Worm (Caenorhabditis elegans) whole organism, late embryonic: Measurements from ENCODE around the gene let-716.

Source experiments
- C08G9.2 ChIP-seq: sonication (generic microtip); optimal IDR thresholded peaks from 2 replicates; lab custom pipeline; 2016; ENCODE audit warnings: mild to moderate bottlenecking, missing genetic modification characterization, moderate library complexity, missing compliant biosample characterization
- C38D4.7 ChIP-seq: fragments of 200-800 bp; sonication (Bioruptor generic); optimal IDR thresholded peaks from 2 replicates; lab custom pipeline; 2018; ENCODE audit warnings: mild to moderate bottlenecking, missing genetic modification characterization, moderate library complexity, missing compliant biosample characterization
- F13H6.1 ChIP-seq: sonication (generic microtip); optimal IDR thresholded peaks from 2 replicates; lab custom pipeline; 2016; ENCODE audit warnings: missing genetic modification characterization, missing compliant biosample characterization
- Y22D7AL.16 ChIP-seq: sonication (generic microtip); optimal IDR thresholded peaks from 2 replicates; lab custom pipeline; 2016; ENCODE audit warnings: missing genetic modification characterization, missing compliant biosample characterization
- ahr-1 ChIP-seq: sonication (generic microtip); optimal IDR thresholded peaks from 2 replicates; lab custom pipeline; 2016; ENCODE audit warnings: missing genetic modification characterization, missing compliant biosample characterization
- ceh-14 ChIP-seq: sonication (generic microtip); optimal IDR thresholded peaks from 2 replicates; lab custom pipeline; 2016; ENCODE audit warnings: missing genotype, missing genetic modification characterization, missing compliant biosample characterization
- ceh-18 ChIP-seq: sonication (generic microtip); optimal IDR thresholded peaks from 2 replicates; lab custom pipeline; 2016; ENCODE audit warnings: missing genetic modification characterization, missing compliant biosample characterization
- ceh-19 ChIP-seq: fragments of 200-800 bp; sonication (Bioruptor generic); optimal IDR thresholded peaks from 2 replicates; lab custom pipeline; 2018; ENCODE audit warnings: mild to moderate bottlenecking, missing genetic modification characterization, missing compliant biosample characterization
- ceh-22 ChIP-seq: sonication (generic microtip); optimal IDR thresholded peaks from 2 replicates; lab custom pipeline; 2017; ENCODE audit warnings: missing biosample characterization, missing genetic modification characterization
- ceh-30 ChIP-seq: fragments of 150-350 bp; optimal IDR thresholded peaks from 2 replicates; lab custom pipeline; 2014; ENCODE audit warnings: missing biosample characterization, missing genetic modification characterization
- ceh-31 ChIP-seq: sonication (generic microtip); optimal IDR thresholded peaks from 2 replicates; lab custom pipeline; 2016; ENCODE audit warnings: missing genetic modification characterization, missing compliant biosample characterization
- ceh-34 ChIP-seq: sonication (generic microtip); optimal IDR thresholded peaks from 2 replicates; lab custom pipeline; 2016; ENCODE audit warnings: mild to moderate bottlenecking, missing genetic modification characterization, missing compliant biosample characterization
- ceh-45 ChIP-seq: fragments of 200-800 bp; sonication (Bioruptor generic); IDR thresholded peaks from 2 replicates; pipeline ENCODE4 v1.3.6; 2022; ENCODE audit warnings: missing genetic modification reagents, missing genetic modification characterization, missing compliant biosample characterization
- ceh-9 ChIP-seq: sonication (generic microtip); optimal IDR thresholded peaks from 2 replicates; lab custom pipeline; 2016; ENCODE audit warnings: mild to moderate bottlenecking, missing genetic modification characterization, inconsistent platforms, missing compliant biosample characterization
- che-1 ChIP-seq: sonication (generic microtip); optimal IDR thresholded peaks from 2 replicates; lab custom pipeline; 2016; ENCODE audit warnings: mild to moderate bottlenecking, missing genetic modification characterization, missing compliant biosample characterization
- dve-1 ChIP-seq: sonication (generic microtip); optimal IDR thresholded peaks from 2 replicates; lab custom pipeline; 2017; ENCODE audit warnings: antibody characterized with exemption, mild to moderate bottlenecking, missing genetic modification characterization, missing compliant biosample characterization
- elt-4 ChIP-seq: sonication (generic microtip); optimal IDR thresholded peaks from 2 replicates; lab custom pipeline; 2016; ENCODE audit warnings: missing genetic modification characterization, missing compliant biosample characterization
- ets-4 ChIP-seq: sonication (generic microtip); optimal IDR thresholded peaks from 2 replicates; lab custom pipeline; 2016; ENCODE audit warnings: missing genetic modification characterization, missing compliant biosample characterization
- eyg-1 ChIP-seq: sonication (generic microtip); optimal IDR thresholded peaks from 2 replicates; lab custom pipeline; 2016; ENCODE audit warnings: missing genotype, missing genetic modification characterization, missing compliant biosample characterization
- gmeb-2 ChIP-seq: sonication (generic microtip); optimal IDR thresholded peaks from 2 replicates; lab custom pipeline; 2016; ENCODE audit warnings: missing genetic modification characterization, inconsistent platforms, missing compliant biosample characterization
- hlh-13 ChIP-seq: fragments of 200-800 bp; sonication (Bioruptor generic); optimal IDR thresholded peaks from 2 replicates; lab custom pipeline; 2018; ENCODE audit warnings: mild to moderate bottlenecking, missing genetic modification characterization, missing compliant biosample characterization
- hlh-30 ChIP-seq: sonication (generic microtip); optimal IDR thresholded peaks from 2 replicates; lab custom pipeline; 2017; ENCODE audit warnings: antibody characterized with exemption, missing genetic modification characterization, missing compliant biosample characterization; ENCODE audit not compliant: insufficient read depth
- hlh-6 ChIP-seq: sonication (generic microtip); optimal IDR thresholded peaks from 2 replicates; lab custom pipeline; 2016; ENCODE audit warnings: missing genotype, missing genetic modification characterization, missing compliant biosample characterization
- hlh-8 ChIP-seq: sonication (generic microtip); optimal IDR thresholded peaks from 2 replicates; lab custom pipeline; 2016; ENCODE audit warnings: missing genotype, missing genetic modification characterization, missing compliant biosample characterization
- lim-6 ChIP-seq: sonication (generic microtip); optimal IDR thresholded peaks from 2 replicates; lab custom pipeline; 2016; ENCODE audit warnings: missing genetic modification characterization, missing compliant biosample characterization
- lin-11 ChIP-seq: fragments of 200-800 bp; sonication (Bioruptor generic); optimal IDR thresholded peaks from 2 replicates; lab custom pipeline; 2018; ENCODE audit warnings: mild to moderate bottlenecking, missing genetic modification characterization, missing compliant biosample characterization
- nfya-1 ChIP-seq: sonication (generic microtip); optimal IDR thresholded peaks from 2 replicates; lab custom pipeline; 2017; ENCODE audit warnings: missing genetic modification characterization, mild to moderate bottlenecking, missing compliant biosample characterization, antibody characterized with exemption, moderate library complexity
- npax-4 ChIP-seq: sonication (generic microtip); optimal IDR thresholded peaks from 2 replicates; lab custom pipeline; 2016; ENCODE audit warnings: missing genetic modification characterization, missing compliant biosample characterization
- odd-2 ChIP-seq: sonication (generic microtip); optimal IDR thresholded peaks from 2 replicates; lab custom pipeline; 2017; ENCODE audit warnings: antibody characterized with exemption, mild to moderate bottlenecking, missing genetic modification characterization, missing compliant biosample characterization
- pax-1 ChIP-seq: fragments of 150-350 bp; optimal IDR thresholded peaks from 2 replicates; lab custom pipeline; 2014; ENCODE audit warnings: missing biosample characterization, missing genetic modification characterization
- pha-4 ChIP-seq: fragments of 150-350 bp; optimal IDR thresholded peaks from 2 replicates; lab custom pipeline; 2018; ENCODE audit warnings: missing biosample characterization, missing genetic modification reagents, missing genetic modification characterization
- ref-2 ChIP-seq: sonication (generic microtip); optimal IDR thresholded peaks from 2 replicates; lab custom pipeline; 2016; ENCODE audit warnings: missing genetic modification characterization, missing compliant biosample characterization
- rnt-1 ChIP-seq: sonication (generic microtip); optimal IDR thresholded peaks from 2 replicates; lab custom pipeline; 2016; ENCODE audit warnings: missing genetic modification characterization, missing compliant biosample characterization
- sdc-2 ChIP-seq: sonication (generic microtip); optimal IDR thresholded peaks from 2 replicates; lab custom pipeline; 2016; ENCODE audit warnings: missing genotype, missing genetic modification characterization, missing compliant biosample characterization
- sox-2 ChIP-seq: fragments of 200-800 bp; sonication (Bioruptor generic); IDR thresholded peaks from 2 replicates; pipeline ENCODE4 v1.3.6; 2022; ENCODE audit warnings: missing genetic modification reagents, missing genetic modification characterization, missing compliant biosample characterization
- syd-9 ChIP-seq: sonication (generic microtip); optimal IDR thresholded peaks from 2 replicates; lab custom pipeline; 2016; ENCODE audit warnings: mild to moderate bottlenecking, missing genetic modification characterization, moderate library complexity, missing compliant biosample characterization
- tbx-2 ChIP-seq: sonication (generic microtip); optimal IDR thresholded peaks from 2 replicates; lab custom pipeline; 2016; ENCODE audit warnings: missing genetic modification characterization, missing compliant biosample characterization
- ttx-3 ChIP-seq: sonication (generic microtip); optimal IDR thresholded peaks from 2 replicates; lab custom pipeline; 2016; ENCODE audit warnings: missing genetic modification reagents, missing genetic modification characterization, missing compliant biosample characterization
- unc-3 ChIP-seq, 2 experiments: fragments of 200-800 bp in 1 of 2; sonication (Bioruptor generic) in 1 of 2; sonication (generic microtip) in 1 of 2; conservative IDR thresholded peaks in 1 of 2; optimal IDR thresholded peaks in 1 of 2; 2 replicates each; pipeline versions ENCODE4 v1.3.6 to Lab custom; 2016 to 2022; ENCODE audit warnings: missing compliant biosample characterization in 2 of 2, missing genetic modification characterization in 2 of 2, missing genetic modification reagents in 1 of 2
- unc-55 ChIP-seq: sonication (generic microtip); optimal IDR thresholded peaks from 2 replicates; lab custom pipeline; 2017; ENCODE audit warnings: missing biosample characterization, missing genetic modification reagents, missing genetic modification characterization
- unc-86 ChIP-seq: sonication (generic microtip); optimal IDR thresholded peaks from 2 replicates; lab custom pipeline; 2016; ENCODE audit warnings: missing genetic modification characterization, missing compliant biosample characterization
- ztf-16 ChIP-seq: sonication (generic microtip); optimal IDR thresholded peaks from 2 replicates; lab custom pipeline; 2017; ENCODE audit warnings: missing genetic modification characterization, missing compliant biosample characterization

Gene let-716

ce11 chrIII:6355359-6355758 is 28.0 kb upstream of the let-716 start:
- no peak for TF ChIP-seq npax-4 (tag; lab: Kevin White, UChicago)
- TF ChIP-seq rnt-1 (tag; lab: Kevin White, UChicago), result no peak
- TF ChIP-seq ceh-31 (tag; lab: Kevin White, UChicago), result no peak
- no peak for TF ChIP-seq lim-6 (tag; lab: Kevin White, UChicago)
- TF ChIP-seq che-1 (tag; lab: Kevin White, UChicago), result no peak
- TF ChIP-seq odd-2 (tag; lab: Kevin White, UChicago), result no peak
- TF ChIP-seq hlh-13, result no peak
- no peak for TF ChIP-seq C38D4.7 (GFP tag; lab: Kevin White, UChicago)
- TF ChIP-seq tbx-2 (tag; lab: Kevin White, UChicago), result no peak
- no peak for TF ChIP-seq ceh-18 (tag; lab: Kevin White, UChicago)
- no peak for TF ChIP-seq ceh-9 (tag; lab: Kevin White, UChicago)
- TF ChIP-seq eyg-1, result no peak
- no peak for TF ChIP-seq ceh-22 (tag; lab: Kevin White, UChicago)
- TF ChIP-seq ahr-1, result no peak
- no peak for TF ChIP-seq F13H6.1 (tag; lab: Kevin White, UChicago)
- no peak for TF ChIP-seq hlh-6
- no peak for TF ChIP-seq ceh-34 (tag; lab: Kevin White, UChicago)

- TF ChIP-seq che-1 (tag; lab: Kevin White, UChicago) (no peak), ceh-19 (GFP tag; lab: Kevin White, UChicago) (no peak), C08G9.2 (tag; lab: Kevin White, UChicago) (no peak), C38D4.7 (GFP tag; lab: Kevin White, UChicago) (no peak), ceh-30 (tag; lab: Kevin White, UChicago) (no peak), rnt-1 (tag; lab: Kevin White, UChicago) (no peak), elt-4 (tag; lab: Kevin White, UChicago) (no peak)
- TF ChIP-seq, all 69 proteins: peak for 0
Measured at ce11 chrIII:6356007-6356406, 27.3 kb upstream of the let-716 start.

ce11 chrIII:6356764-6357163 is 26.6 kb upstream of the let-716 start:
- TF ChIP-seq syd-9 (no peak), ceh-18 (tag; lab: Kevin White, UChicago) (no peak), pha-4 (tag; lab: Kevin White, UChicago) (no peak), npax-4 (tag; lab: Kevin White, UChicago) (no peak), unc-3 (GFP tag; conservative IDR thresholded peaks at IDR 0.05; lab: Robert Waterston, UW) (no peak), unc-3 (tag; optimal IDR thresholded peaks at IDR 0.05; lab: Kevin White, UChicago) (no peak), ets-4 (no peak), unc-86 (tag; lab: Kevin White, UChicago) (no peak), ceh-45 (GFP tag; lab: Robert Waterston, UW) (no peak), ttx-3 (no peak), che-1 (tag; lab: Kevin White, UChicago) (no peak), Y22D7AL.16 (tag; lab: Kevin White, UChicago) (no peak), ceh-14 (tag; lab: Kevin White, UChicago) (no peak), ceh-34 (tag; lab: Kevin White, UChicago) (no peak), ceh-22 (tag; lab: Kevin White, UChicago) (no peak)

ce11 chrIII:6358704-6359103 is 24.6 kb upstream of the let-716 start:
- no peak for TF ChIP-seq ceh-31 (tag; lab: Kevin White, UChicago)
- no peak for TF ChIP-seq npax-4 (tag; lab: Kevin White, UChicago)
- TF ChIP-seq hlh-6, result no peak
- no peak for TF ChIP-seq elt-4 (tag; lab: Kevin White, UChicago)
- no peak for TF ChIP-seq ztf-16 (tag; lab: Kevin White, UChicago)
- TF ChIP-seq syd-9, result no peak
- TF ChIP-seq ceh-22 (tag; lab: Kevin White, UChicago), result no peak
- TF ChIP-seq hlh-8 (tag; lab: Kevin White, UChicago), result no peak
- TF ChIP-seq ceh-30 (tag; lab: Kevin White, UChicago), result no peak
- no peak for TF ChIP-seq sox-2
- no peak for TF ChIP-seq ref-2 (tag; lab: Kevin White, UChicago)
- no peak for TF ChIP-seq pax-1 (tag; lab: Kevin White, UChicago)
- no peak for TF ChIP-seq nfya-1
- TF ChIP-seq unc-55 (GFP tag; lab: Kevin White, UChicago), result no peak
- TF ChIP-seq sdc-2 (tag; lab: Kevin White, UChicago), result no peak
- TF ChIP-seq lin-11 (tag; lab: Kevin White, UChicago), result no peak
- TF ChIP-seq hlh-30 (tag; lab: Kevin White, UChicago), result no peak
- TF ChIP-seq dve-1 (tag; lab: Kevin White, UChicago), result no peak
- no peak for TF ChIP-seq gmeb-2 (tag; lab: Kevin White, UChicago)
